Fruit fly (Drosophila melanogaster): ENCODE data around the gene dco.

dm6 chr3R:31048629-31049028 lies 12.4 kb downstream of the dco start, which contains the start of gene Alp4:
- TF ChIP-seq CG8478 (optimal IDR thresholded peaks at IDR 0.05), result no peak
- no peak for TF ChIP-seq pan (optimal IDR thresholded peaks at IDR 0.05)
- TF ChIP-seq Dll (optimal IDR thresholded peaks at IDR 0.05), result no peak
- TF ChIP-seq psq (optimal IDR thresholded peaks at IDR 0.05), result no peak
